Worm (Caenorhabditis elegans): ENCODE data around the gene wnk-1.

Gene wnk-1

ce11 chrIV:9165681-9166080 lies 34.2 kb upstream of the wnk-1 start, which contains the start of gene C07C7.3:
TSS of gene C07C7.3 (plus strand) at chrIV:9166051.
- TF ChIP-seq lin-1 (GFP tag; IDR thresholded peaks at IDR 0.05) (no peak), nhr-11 (tag; optimal IDR thresholded peaks at IDR 0.05) (no peak), aha-1 (tag) (no peak), lin-29 (GFP tag; IDR thresholded peaks at IDR 0.05) (no peak), fos-1 (tag; optimal IDR thresholded peaks at IDR 0.05) (no peak), dmd-9 (GFP tag; IDR thresholded peaks at IDR 0.05) (no peak), pqm-1 (tag; optimal IDR thresholded peaks at IDR 0.05) (peak; percentile 31), php-3 (GFP tag; IDR thresholded peaks at IDR 0.05) (peak; percentile 97), lin-39 (tag; optimal IDR thresholded peaks at IDR 0.05) (no peak), ctbp-1 (GFP tag; IDR thresholded peaks at IDR 0.05) (no peak), daf-16 (GFP tag; optimal IDR thresholded peaks at IDR 0.05) (no peak), daf-16 (tag; optimal IDR thresholded peaks at IDR 0.05) (peak; percentile 53), F44E2.7 (GFP tag; IDR thresholded peaks at IDR 0.05) (no peak), ces-1 (GFP tag; optimal IDR thresholded peaks at IDR 0.05) (no peak), nhr-48 (tag; optimal IDR thresholded peaks at IDR 0.05) (no peak), ceh-28 (tag; optimal IDR thresholded peaks at IDR 0.05) (no peak), unc-39 (tag; optimal IDR thresholded peaks at IDR 0.05) (no peak)

ce11 chrIV:9169764-9170163 lies 30.1 kb upstream of the wnk-1 start:
- TF ChIP-seq fkh-10 (GFP tag; optimal IDR thresholded peaks at IDR 0.05) (peak; percentile 75), nhr-111 (GFP tag; optimal IDR thresholded peaks at IDR 0.05) (no peak)

DNA sequence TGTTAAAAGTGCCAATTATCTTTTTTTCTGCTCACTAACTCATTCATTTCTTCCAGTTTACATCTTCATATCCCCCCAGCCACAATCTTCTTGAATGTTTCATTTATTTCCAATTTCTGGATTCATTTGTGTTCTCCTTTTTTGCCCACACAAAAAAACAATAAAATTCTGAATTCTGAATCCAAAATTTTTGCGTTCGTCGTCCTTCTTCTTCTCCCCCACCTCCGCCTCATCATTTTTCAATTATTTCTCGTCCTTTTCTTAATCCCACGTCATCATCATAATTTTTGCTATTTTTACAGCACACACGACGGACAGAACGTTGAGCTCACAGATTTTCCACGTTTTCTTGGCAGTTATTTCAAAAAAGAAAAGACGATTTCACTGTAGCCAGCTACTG lies 15.4 kb upstream of the wnk-1 start, which contains the start of gene C07C7.1:
TSS of gene C07C7.1 (plus strand) at position 301 of the 400 bp plus-strand sequence.
- no peak for TF ChIP-seq zip-2 (tag; optimal IDR thresholded peaks at IDR 0.05)
- no peak for TF ChIP-seq hlh-30 (tag; optimal IDR thresholded peaks at IDR 0.05; ENCODE audit: insufficient read depth)
- no peak for TF ChIP-seq hmg-1.1 (GFP tag; IDR thresholded peaks at IDR 0.05)
- no peak for TF ChIP-seq ces-1 (GFP tag; optimal IDR thresholded peaks at IDR 0.05)
- no peak for TF ChIP-seq nhr-111 (GFP tag; optimal IDR thresholded peaks at IDR 0.05)
- no peak for TF ChIP-seq zfp-3 (GFP tag; conservative IDR thresholded peaks at IDR 0.05)
- no peak for TF ChIP-seq nhr-48 (tag; optimal IDR thresholded peaks at IDR 0.05)
- TF ChIP-seq Y48G9A.11 (GFP tag; IDR thresholded peaks at IDR 0.05): no peak
- TF ChIP-seq R02D3.7 (tag; optimal IDR thresholded peaks at IDR 0.05): no peak

- TF ChIP-seq tag-97 (GFP tag; IDR thresholded peaks at IDR 0.05): no peak
- no peak for TF ChIP-seq skn-1 (tag; optimal IDR thresholded peaks at IDR 0.05)
- TF ChIP-seq pha-4 (GFP tag; IDR thresholded peaks at IDR 0.05): peak; percentile 81
- TF ChIP-seq pha-4 (tag; optimal IDR thresholded peaks at IDR 0.05): no peak
- no peak; the same call in 1 of the 2 replicates for TF ChIP-seq ceh-20 (GFP tag; IDR thresholded peaks at IDR 0.05)
- peak; percentile 72 for TF ChIP-seq gei-8 (GFP tag; optimal IDR thresholded peaks at IDR 0.05)
- no peak for TF ChIP-seq snpc-4 (tag; optimal IDR thresholded peaks at IDR 0.05)
- TF ChIP-seq nhr-28 (tag; optimal IDR thresholded peaks at IDR 0.05): peak; percentile 59
- no peak for TF ChIP-seq egl-27 (tag; optimal IDR thresholded peaks at IDR 0.05)
- peak; percentile 87 for TF ChIP-seq aha-1 (tag)
- TF ChIP-seq unc-130 (GFP tag; optimal IDR thresholded peaks at IDR 0.05): peak; percentile 66
- peak; percentile 79 for TF ChIP-seq hmg-1.1 (GFP tag; IDR thresholded peaks at IDR 0.05)
- TF ChIP-seq hif-1 (tag; optimal IDR thresholded peaks at IDR 0.05): no peak
- TF ChIP-seq ceh-32 (tag; optimal IDR thresholded peaks at IDR 0.05; ENCODE audit: poor library complexity): no peak
- no peak for TF ChIP-seq R02D3.7 (tag; optimal IDR thresholded peaks at IDR 0.05)
- TF ChIP-seq arid-1 (GFP tag; conservative IDR thresholded peaks at IDR 0.05): peak; percentile 81
- TF ChIP-seq mdl-1 (tag; optimal IDR thresholded peaks at IDR 0.05): peak in 1 of 2 experiments; percentile 71
- TF ChIP-seq fos-1 (tag; optimal IDR thresholded peaks at IDR 0.05): no peak
- peak; percentile 44 for TF ChIP-seq zip-2 (tag; optimal IDR thresholded peaks at IDR 0.05)
- TF ChIP-seq madf-9 (GFP tag; conservative IDR thresholded peaks at IDR 0.05): peak; percentile 70
- TF ChIP-seq nhr-76 (tag; optimal IDR thresholded peaks at IDR 0.05): no peak
- no peak for TF ChIP-seq nhr-10 (tag; optimal IDR thresholded peaks at IDR 0.05)
- no peak for TF ChIP-seq sdz-12 (GFP tag; optimal IDR thresholded peaks at IDR 0.05)
- peak; percentile 88 for TF ChIP-seq mes-2 (tag; optimal IDR thresholded peaks at IDR 0.05; ENCODE audit: poor library complexity, severe bottlenecking)
- no peak for TF ChIP-seq jun-1 (tag; optimal IDR thresholded peaks at IDR 0.05)
- no peak for TF ChIP-seq egl-43 (GFP tag; IDR thresholded peaks at IDR 0.05)
- no peak for TF ChIP-seq lin-13 (GFP tag; optimal IDR thresholded peaks at IDR 0.05)
- TF ChIP-seq nhr-77 (tag; optimal IDR thresholded peaks at IDR 0.05): peak; percentile 14
These were observed 8.7 kb upstream of the wnk-1 start for ce11 chrIV:9191183-9191582.
